Worm (Caenorhabditis elegans): Measurements from ENCODE around the gene fut-6.

ce11 chrII:4684852-4685251 lies 29.1 kb upstream of the fut-6 start:
- no peak for TF ChIP-seq egl-27 (tag; optimal IDR thresholded peaks at IDR 0.05)
- TF ChIP-seq unc-62 (GFP tag; optimal IDR thresholded peaks at IDR 0.05), result no peak
- no peak for TF ChIP-seq ama-1 (optimal IDR thresholded peaks at IDR 0.05)
- no peak for TF ChIP-seq ztf-11 (tag; optimal IDR thresholded peaks at IDR 0.05)
- TF ChIP-seq alr-1 (tag; optimal IDR thresholded peaks at IDR 0.05), result no peak
